Fruit fly (Drosophila melanogaster) whole organism, embryonic: ENCODE results near the gene Tmx3.

Experiments used
- Asciz ChIP-seq: fragments of 200-800 bp; sonication (Bioruptor generic); optimal IDR thresholded peaks from 2 replicates; lab custom pipeline; 2017; ENCODE audit warnings: missing biosample characterization, mild to moderate bottlenecking, missing genetic modification characterization, missing genetic modification reagents
- CG1024 ChIP-seq: fragments of 200-800 bp; sonication (Bioruptor generic); IDR thresholded peaks from 2 replicates; pipeline ENCODE4 v1.3.6; 2022; ENCODE audit warnings: missing biosample characterization, missing genetic modification characterization
- CG10267 ChIP-seq: fragments of 200-800 bp; sonication (Bioruptor generic); optimal IDR thresholded peaks from 2 replicates; lab custom pipeline; 2018; ENCODE audit warnings: missing biosample characterization, mild to moderate bottlenecking, missing genetic modification characterization, moderate library complexity
- CG11093 ChIP-seq: fragments of 200-800 bp; sonication (Bioruptor generic); IDR thresholded peaks from 3 replicates; pipeline ENCODE4 v1.3.6; 2022; ENCODE audit warnings: missing biosample characterization, missing genetic modification characterization
- CG12071 ChIP-seq: fragments of 200-800 bp; sonication (Bioruptor generic); optimal IDR thresholded peaks from 3 replicates; lab custom pipeline; 2018; ENCODE audit warnings: missing biosample characterization, mild to moderate bottlenecking, missing genetic modification characterization
- CG12104 ChIP-seq: fragments of 200-800 bp; sonication (Bioruptor generic); optimal IDR thresholded peaks from 3 replicates; lab custom pipeline; 2016; ENCODE audit warnings: missing biosample characterization, missing genetic modification characterization
- CG13894 ChIP-seq: fragments of 200-800 bp; sonication (Bioruptor generic); optimal IDR thresholded peaks from 3 replicates; lab custom pipeline; 2018; ENCODE audit warnings: missing biosample characterization, mild to moderate bottlenecking, missing genetic modification characterization, moderate library complexity
- CG1603 ChIP-seq: fragments of 200-800 bp; sonication (Bioruptor generic); optimal IDR thresholded peaks from 2 replicates; lab custom pipeline; 2019; ENCODE audit warnings: missing biosample characterization, mild to moderate bottlenecking, missing genetic modification characterization, moderate library complexity
- CG18262 ChIP-seq: fragments of 200-800 bp; optimal IDR thresholded peaks from 3 replicates; lab custom pipeline; 2019; ENCODE audit warnings: missing biosample characterization, mild to moderate bottlenecking, missing genetic modification characterization, moderate library complexity
- CG18764 ChIP-seq: fragments of 200-800 bp; sonication (Bioruptor generic); optimal IDR thresholded peaks from 3 replicates; lab custom pipeline; 2016; ENCODE audit warnings: missing biosample characterization, missing genetic modification characterization
- CG3065 ChIP-seq: fragments of 200-800 bp; sonication (Bioruptor generic); optimal IDR thresholded peaks from 2 replicates; lab custom pipeline; 2016; ENCODE audit warnings: missing biosample characterization, missing genetic modification characterization
- CG34224 ChIP-seq: fragments of 200-800 bp; sonication (Bioruptor generic); IDR thresholded peaks from 3 replicates; pipeline ENCODE4 v1.3.6; 2022; ENCODE audit warnings: missing biosample characterization, missing genetic modification characterization; ENCODE audit not compliant: partially characterized antibody
- CG3838 ChIP-seq: fragments of 200-800 bp; sonication (Bioruptor generic); optimal IDR thresholded peaks from 3 replicates; lab custom pipeline; 2016; ENCODE audit warnings: missing biosample characterization, missing genetic modification characterization
- CG42726 ChIP-seq: fragments of 200-800 bp; sonication (Bioruptor generic); IDR thresholded peaks from 2 replicates; pipeline ENCODE4 v1.3.6; 2022; ENCODE audit warnings: missing biosample characterization, missing genetic modification characterization; ENCODE audit not compliant: partially characterized antibody
- CG4282 ChIP-seq: fragments of 200-800 bp; sonication (Bioruptor generic); optimal IDR thresholded peaks from 2 replicates; lab custom pipeline; 2016; ENCODE audit warnings: missing biosample characterization, missing genetic modification characterization
- CG43689 ChIP-seq: fragments of 200-800 bp; sonication (Bioruptor generic); IDR thresholded peaks from 2 replicates; pipeline ENCODE4 v1.3.6; 2022; ENCODE audit warnings: missing biosample characterization, missing genetic modification characterization
- CG4424 ChIP-seq: fragments of 200-800 bp; sonication (Bioruptor generic); optimal IDR thresholded peaks from 3 replicates; lab custom pipeline; 2016; ENCODE audit warnings: missing biosample characterization, missing genetic modification characterization
- CG6689 ChIP-seq: fragments of 200-800 bp; sonication (Bioruptor generic); IDR thresholded peaks from 2 replicates; pipeline ENCODE4 v1.3.6; 2022; ENCODE audit warnings: missing biosample characterization, missing genetic modification characterization
- CG9727 ChIP-seq: fragments of 200-800 bp; sonication (Bioruptor generic); optimal IDR thresholded peaks from 3 replicates; lab custom pipeline; 2017; ENCODE audit warnings: missing biosample characterization, mild to moderate bottlenecking, missing genetic modification characterization
- CG9817 ChIP-seq: fragments of 200-800 bp; sonication (Bioruptor generic); optimal IDR thresholded peaks from 2 replicates; lab custom pipeline; 2018; ENCODE audit warnings: missing biosample characterization, mild to moderate bottlenecking, missing genetic modification characterization, moderate library complexity
- Fer2 ChIP-seq: fragments of 200-800 bp; sonication (Bioruptor generic); optimal IDR thresholded peaks from 2 replicates; lab custom pipeline; 2018; ENCODE audit warnings: missing biosample characterization, mild to moderate bottlenecking, missing genetic modification characterization, moderate library complexity
- Gug ChIP-seq: fragments of 200-800 bp; sonication (Bioruptor generic); IDR thresholded peaks from 4 replicates; pipeline ENCODE4 v1.3.6; 2022; ENCODE audit warnings: missing biosample characterization, missing genetic modification characterization
- Lhr ChIP-seq: fragments of 200-800 bp; sonication (Bioruptor generic); optimal IDR thresholded peaks from 3 replicates; lab custom pipeline; 2017; ENCODE audit warnings: mild to moderate bottlenecking, missing biosample characterization, missing genetic modification reagents, missing genetic modification characterization
- Lim3 ChIP-seq: fragments of 200-800 bp; sonication (Bioruptor generic); IDR thresholded peaks from 2 replicates; pipeline ENCODE4 v1.3.6; 2022; ENCODE audit warnings: missing biosample characterization, missing genetic modification characterization
- Mad ChIP-seq: fragments of 200-800 bp; sonication (Bioruptor generic); optimal IDR thresholded peaks from 2 replicates; lab custom pipeline; 2016; ENCODE audit warnings: missing biosample characterization, missing genetic modification characterization
- Optix ChIP-seq: fragments of 200-800 bp; sonication (Bioruptor generic); IDR thresholded peaks from 3 replicates; pipeline ENCODE4 v1.3.6; 2022; ENCODE audit warnings: missing biosample characterization, missing genetic modification characterization
- Pdp1 ChIP-seq, 2 experiments: fragments of 200-800 bp; sonication (Bioruptor generic); optimal IDR thresholded peaks; 3 replicates each; lab custom pipeline; 2016; ENCODE audit warnings: missing biosample characterization in 2 of 2, missing genetic modification characterization in 2 of 2, mild to moderate bottlenecking in 1 of 2, moderate library complexity in 1 of 2
- Poxn ChIP-seq: fragments of 200-800 bp; sonication (Bioruptor generic); IDR thresholded peaks from 2 replicates; pipeline ENCODE4 v1.3.6; 2022; ENCODE audit warnings: missing biosample characterization, missing genetic modification characterization
- Side ChIP-seq: fragments of 200-800 bp; sonication (Bioruptor generic); optimal IDR thresholded peaks from 2 replicates; lab custom pipeline; 2016; ENCODE audit warnings: missing biosample characterization, missing genetic modification characterization
- Six4 ChIP-seq: fragments of 200-800 bp; sonication (Bioruptor generic); optimal IDR thresholded peaks from 2 replicates; lab custom pipeline; 2016; ENCODE audit warnings: missing biosample characterization, missing genetic modification characterization
- Ssrp ChIP-seq: fragments of 200-800 bp; sonication (Bioruptor generic); optimal IDR thresholded peaks from 2 replicates; lab custom pipeline; 2018; ENCODE audit warnings: missing biosample characterization, mild to moderate bottlenecking, missing genetic modification characterization, moderate library complexity
- ara ChIP-seq: fragments of 200-800 bp; sonication (Bioruptor generic); IDR thresholded peaks from 2 replicates; pipeline ENCODE4 v1.3.6; 2022; ENCODE audit warnings: missing biosample characterization, missing genetic modification characterization
- ato ChIP-seq: fragments of 200-800 bp; sonication (Bioruptor generic); IDR thresholded peaks from 2 replicates; pipeline ENCODE4 v1.3.6; 2022; ENCODE audit warnings: missing biosample characterization, missing genetic modification characterization; ENCODE audit not compliant: partially characterized antibody
- bab2 ChIP-seq: fragments of 200-800 bp; sonication (Bioruptor generic); optimal IDR thresholded peaks from 2 replicates; lab custom pipeline; 2016; ENCODE audit warnings: missing biosample characterization, missing genetic modification characterization
- bowl ChIP-seq: fragments of 200-800 bp; sonication (Bioruptor generic); IDR thresholded peaks from 2 replicates; pipeline ENCODE4 v1.3.6; 2022; ENCODE audit warnings: missing biosample characterization, missing genetic modification characterization
- cato ChIP-seq: fragments of 200-800 bp; sonication (Bioruptor generic); optimal IDR thresholded peaks from 2 replicates; lab custom pipeline; 2016; ENCODE audit warnings: missing biosample characterization, missing genetic modification characterization, borderline replicate concordance
- chn ChIP-seq: fragments of 200-800 bp; sonication (Bioruptor generic); optimal IDR thresholded peaks from 2 replicates; lab custom pipeline; 2016; ENCODE audit warnings: missing biosample characterization, missing genetic modification characterization
- gcm ChIP-seq: fragments of 200-800 bp; sonication (Bioruptor generic); optimal IDR thresholded peaks from 2 replicates; lab custom pipeline; 2019; ENCODE audit warnings: missing biosample characterization, mild to moderate bottlenecking, missing genetic modification characterization, moderate library complexity
- lab ChIP-seq: fragments of 200-800 bp; sonication (Bioruptor generic); optimal IDR thresholded peaks from 3 replicates; lab custom pipeline; 2017; ENCODE audit warnings: missing biosample characterization, missing genetic modification characterization, mild to moderate bottlenecking, moderate library complexity, missing genetic modification reagents
- lmd ChIP-seq: fragments of 200-800 bp; sonication (Bioruptor generic); IDR thresholded peaks from 2 replicates; pipeline ENCODE4 v1.3.6; 2022; ENCODE audit warnings: missing biosample characterization, missing genetic modification characterization
- lola ChIP-seq, 3 experiments: fragments of >200 bp in 2 of 3; fragments of 200-800 bp in 1 of 3; sonication (Bioruptor generic) in 1 of 3; optimal IDR thresholded peaks; 2 replicates each; lab custom pipeline; 2017 to 2019; ENCODE audit warnings: missing biosample characterization in 3 of 3, missing genetic modification characterization in 3 of 3, mild to moderate bottlenecking in 1 of 3, moderate library complexity in 1 of 3
- luna ChIP-seq: fragments of 200-800 bp; sonication (Bioruptor generic); optimal IDR thresholded peaks from 2 replicates; lab custom pipeline; 2016; ENCODE audit warnings: missing biosample characterization, missing genetic modification characterization
- onecut ChIP-seq: fragments of 200-800 bp; sonication (Bioruptor generic); IDR thresholded peaks from 2 replicates; pipeline ENCODE4 v1.3.6; 2022; ENCODE audit warnings: missing biosample characterization, missing genetic modification characterization
- p53 ChIP-seq: fragments of 200-800 bp; sonication (Bioruptor generic); optimal IDR thresholded peaks from 2 replicates; lab custom pipeline; 2016; ENCODE audit warnings: missing biosample characterization, missing genetic modification characterization
- pita ChIP-seq: fragments of 200-800 bp; sonication (Bioruptor generic); optimal IDR thresholded peaks from 2 replicates; lab custom pipeline; 2017; ENCODE audit warnings: missing biosample characterization, mild to moderate bottlenecking, missing genetic modification characterization
- prd ChIP-seq, 3 experiments: fragments of >200 bp in 2 of 3; fragments of 200-800 bp in 1 of 3; sonication (Bioruptor generic) in 1 of 3; optimal IDR thresholded peaks in 2 of 3; IDR thresholded peaks in 1 of 3; 2 replicates in 2 of 3; 3 replicates in 1 of 3; pipeline versions ENCODE4 v1.3.6 to Lab custom; 2017 to 2022; ENCODE audit warnings: missing biosample characterization in 1 of 3, missing genetic modification characterization in 1 of 3
- sisA ChIP-seq: fragments of 200-800 bp; sonication (Bioruptor generic); IDR thresholded peaks from 2 replicates; pipeline ENCODE4 v1.3.6; 2022; ENCODE audit warnings: missing biosample characterization, missing genetic modification characterization
- ssp ChIP-seq: fragments of 200-800 bp; sonication (Bioruptor generic); IDR thresholded peaks from 2 replicates; pipeline ENCODE4 v1.3.6; 2022; ENCODE audit warnings: missing biosample characterization, missing genetic modification characterization
- tx ChIP-seq: fragments of 200-800 bp; sonication (Bioruptor generic); optimal IDR thresholded peaks from 2 replicates; lab custom pipeline; 2016; ENCODE audit warnings: missing biosample characterization, missing genetic modification characterization

Tmx3 gene

DNA sequence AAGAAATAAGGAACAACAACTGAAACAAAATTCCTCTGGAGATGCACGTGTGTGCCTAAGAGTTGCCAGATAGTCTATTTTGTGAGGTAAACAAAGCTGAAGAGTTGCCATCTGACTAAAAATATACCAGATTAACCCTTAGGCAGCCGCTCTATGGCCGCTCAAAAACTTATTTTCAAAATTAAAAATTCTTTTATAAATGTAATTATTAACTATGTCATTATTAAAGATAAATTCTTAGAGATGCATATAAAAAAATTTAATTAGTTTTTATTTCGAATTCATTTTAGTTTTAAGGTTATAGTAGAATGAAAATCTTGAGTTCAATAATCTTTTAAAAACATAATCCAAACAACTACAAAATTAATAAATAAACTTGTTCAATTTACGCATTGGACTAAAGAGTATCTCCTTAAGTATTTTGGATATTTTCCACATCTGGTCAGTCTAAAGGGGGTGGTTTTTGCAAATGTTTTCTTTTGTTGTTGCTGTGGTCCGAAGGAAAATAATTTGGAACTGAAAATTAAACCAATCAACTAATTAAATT, at the start of gene Tmx3 (continued):
- TF ChIP-seq CG3838 (GFP tag; lab: Kevin White, UChicago) (peak; percentile 70), CG1024 (GFP tag; lab: Robert Waterston, UW) (peak; percentile 88), CG10267 (tag; lab: Kevin White, UChicago) (peak; percentile 84), ssp (GFP tag; lab: Robert Waterston, UW) (peak; percentile 88), CG1603 (tag; lab: Kevin White, UChicago) (peak; percentile 38), Fer2 (tag; lab: Kevin White, UChicago) (peak; percentile 80), Poxn (peak; percentile 79), tx (peak; percentile 22), pita (no peak), CG4424 (GFP tag; lab: Kevin White, UChicago) (peak; percentile 87), Asciz (GFP tag; lab: Kevin White, UChicago) (peak; percentile 30), Optix (GFP tag; lab: Robert Waterston, UW) (peak; percentile 68; the same call in 2 of the 3 replicates), CG12104 (peak; percentile 76), CG11093 (GFP tag; lab: Robert Waterston, UW) (peak; percentile 85), onecut (GFP tag; lab: Robert Waterston, UW) (peak; percentile 67), gcm (peak; percentile 67), Six4 (peak; percentile 75), CG3065 (GFP tag; lab: Kevin White, UChicago) (peak; percentile 82), luna (GFP tag; lab: Kevin White, UChicago) (no peak), lab (GFP tag; lab: Kevin White, UChicago) (peak; percentile 87), bowl (GFP tag; lab: Robert Waterston, UW) (peak; percentile 58; the same call in 1 of the 2 replicates), CG13894 (tag; lab: Kevin White, UChicago) (no peak), ato (GFP tag; lab: Robert Waterston, UW) (no peak), Side (GFP tag; lab: Kevin White, UChicago) (peak; percentile 10), bab2 (GFP tag; lab: Kevin White, UChicago) (peak; percentile 66), Mad (peak; percentile 36), cato (GFP tag; lab: Kevin White, UChicago) (peak; percentile 73), Pdp1 (GFP tag; optimal IDR thresholded peaks at IDR 0.05; lab: Kevin White, UChicago) (peak in 1 of 2 experiments; percentile 66), lmd (GFP tag; lab: Robert Waterston, UW) (peak; percentile 93), Ssrp (peak; percentile 92), CG43689 (GFP tag; lab: Robert Waterston, UW) (peak; percentile 70; the same call in 1 of the 2 replicates), CG9817 (tag; lab: Kevin White, UChicago) (peak; percentile 90), lola (GFP tag; optimal IDR thresholded peaks at IDR 0.05; lab: Kevin White, UChicago) (peak in 1 of 3 experiments; percentile 91), CG4282 (GFP tag; lab: Kevin White, UChicago) (peak; percentile 3), CG18262 (peak; percentile 91), Gug (GFP tag; lab: Robert Waterston, UW) (peak; percentile 93), CG9727 (GFP tag; lab: Kevin White, UChicago) (peak; percentile 82), prd (optimal IDR thresholded peaks at IDR 0.05; lab: Kevin White, UChicago) (no peak), prd (GFP tag; IDR thresholded peaks at IDR 0.05; lab: Robert Waterston, UW) (peak; percentile 96), CG18764 (peak; percentile 53), p53 (GFP tag; lab: Kevin White, UChicago) (no peak), ara (GFP tag; lab: Robert Waterston, UW) (peak; percentile 87), Lim3 (GFP tag; lab: Robert Waterston, UW) (0 out of 2 replicates have a peak, but pooled peaks have one; percentile 32), chn (GFP tag; lab: Kevin White, UChicago) (peak; percentile 59), Lhr (GFP tag; lab: Kevin White, UChicago) (peak; percentile 83), CG6689 (GFP tag; lab: Robert Waterston, UW) (peak; percentile 90), sisA (GFP tag; lab: Robert Waterston, UW) (peak; percentile 90), CG34224 (GFP tag; lab: Robert Waterston, UW) (no peak), CG42726 (GFP tag; lab: Robert Waterston, UW) (no peak), CG12071 (GFP tag; lab: Kevin White, UChicago) (no peak)
